Fruit fly (Drosophila melanogaster) whole organism, embryonic: ENCODE data around the gene CG10470.

ENCODE experiments used
- Abd-B ChIP-seq: fragments of 200-800 bp; sonication (Bioruptor generic); optimal IDR thresholded peaks from 2 replicates; lab custom pipeline; 2018; ENCODE audit warnings: missing biosample characterization, mild to moderate bottlenecking, missing genetic modification characterization, moderate library complexity
- CG10979 ChIP-seq: fragments of 200-800 bp; sonication (Bioruptor generic); optimal IDR thresholded peaks from 2 replicates; lab custom pipeline; 2018; ENCODE audit warnings: missing biosample characterization, mild to moderate bottlenecking, missing genetic modification characterization, moderate library complexity
- CG11695 ChIP-seq: fragments of 200-800 bp; sonication (Bioruptor generic); IDR thresholded peaks from 3 replicates; pipeline ENCODE4 v1.3.6; 2022; ENCODE audit warnings: missing biosample characterization, missing genetic modification characterization
- CG11723 ChIP-seq: fragments of 200-800 bp; sonication (Bioruptor generic); optimal IDR thresholded peaks from 2 replicates; lab custom pipeline; 2017; ENCODE audit warnings: missing biosample characterization, mild to moderate bottlenecking, missing genetic modification characterization
- CG12391 ChIP-seq: fragments of 200-800 bp; sonication (Bioruptor generic); optimal IDR thresholded peaks from 3 replicates; lab custom pipeline; 2018; ENCODE audit warnings: missing biosample characterization, mild to moderate bottlenecking, missing genetic modification characterization, moderate library complexity
- CG12744 ChIP-seq: fragments of 200-800 bp; sonication (Bioruptor generic); optimal IDR thresholded peaks from 2 replicates; lab custom pipeline; 2016; ENCODE audit warnings: missing biosample characterization, missing genetic modification characterization
- CG13424 ChIP-seq: fragments of 200-800 bp; sonication (Bioruptor generic); optimal IDR thresholded peaks from 2 replicates; lab custom pipeline; 2019; ENCODE audit warnings: missing biosample characterization, mild to moderate bottlenecking, missing genetic modification characterization, moderate library complexity
- CG14860 ChIP-seq: fragments of 200-800 bp; sonication (Bioruptor generic); IDR thresholded peaks from 3 replicates; pipeline ENCODE4 v1.3.6; 2022; ENCODE audit warnings: missing biosample characterization, missing genetic modification characterization; ENCODE audit not compliant: partially characterized antibody
- CG15514 ChIP-seq: fragments of 200-800 bp; sonication (Bioruptor generic); optimal IDR thresholded peaks from 3 replicates; lab custom pipeline; 2017; ENCODE audit warnings: missing biosample characterization, missing genetic modification characterization, mild to moderate bottlenecking, moderate library complexity, missing genetic modification reagents
- CG17359 ChIP-seq: fragments of 200-800 bp; sonication (Bioruptor generic); optimal IDR thresholded peaks from 3 replicates; lab custom pipeline; 2018; ENCODE audit warnings: missing biosample characterization, mild to moderate bottlenecking, missing genetic modification characterization, moderate library complexity
- CG3281 ChIP-seq: fragments of 200-800 bp; sonication (Bioruptor generic); optimal IDR thresholded peaks from 3 replicates; lab custom pipeline; 2017; ENCODE audit warnings: missing biosample characterization, mild to moderate bottlenecking, missing genetic modification characterization
- CG34422 ChIP-seq: fragments of 200-800 bp; sonication (Bioruptor generic); IDR thresholded peaks from 3 replicates; pipeline ENCODE4 v1.3.6; 2022; ENCODE audit warnings: missing biosample characterization, missing genetic modification characterization
- CG3847 ChIP-seq: fragments of 200-800 bp; sonication (Bioruptor generic); IDR thresholded peaks from 2 replicates; pipeline ENCODE4 v1.3.6; 2022; ENCODE audit warnings: missing biosample characterization, missing genetic modification characterization
- CG6813 ChIP-seq: fragments of 200-800 bp; sonication (Bioruptor generic); optimal IDR thresholded peaks from 2 replicates; lab custom pipeline; 2017; ENCODE audit warnings: missing biosample characterization, missing genetic modification characterization, mild to moderate bottlenecking, moderate library complexity, missing genetic modification reagents
- CG7839 ChIP-seq: fragments of 200-800 bp; sonication (Bioruptor generic); optimal IDR thresholded peaks from 3 replicates; lab custom pipeline; 2018; ENCODE audit warnings: missing biosample characterization, mild to moderate bottlenecking, missing genetic modification characterization, moderate library complexity
- CG8281 ChIP-seq: fragments of 200-800 bp; sonication (Bioruptor generic); optimal IDR thresholded peaks from 2 replicates; lab custom pipeline; 2018; ENCODE audit warnings: missing biosample characterization, mild to moderate bottlenecking, missing genetic modification characterization, moderate library complexity
- CG8388 ChIP-seq: fragments of 200-800 bp; sonication (Bioruptor generic); optimal IDR thresholded peaks from 2 replicates; lab custom pipeline; 2019; ENCODE audit warnings: missing biosample characterization, mild to moderate bottlenecking, missing genetic modification characterization, moderate library complexity
- CG9609 ChIP-seq: fragments of 200-800 bp; sonication (Bioruptor generic); optimal IDR thresholded peaks from 3 replicates; lab custom pipeline; 2016; ENCODE audit warnings: missing biosample characterization, missing genetic modification characterization
- Camta ChIP-seq: fragments of 200-800 bp; sonication (Bioruptor generic); optimal IDR thresholded peaks from 2 replicates; lab custom pipeline; 2016; ENCODE audit warnings: missing biosample characterization, missing genetic modification characterization
- E2f1 ChIP-seq: fragments of 200-800 bp; sonication (Bioruptor generic); IDR thresholded peaks from 2 replicates; pipeline ENCODE4 v1.3.6; 2022; ENCODE audit warnings: missing biosample characterization, missing genetic modification characterization
- E2f2 ChIP-seq: fragments of 200-800 bp; sonication (Bioruptor generic); IDR thresholded peaks from 2 replicates; pipeline ENCODE4 v1.3.6; 2022; ENCODE audit warnings: missing biosample characterization, missing genetic modification characterization
- Ets65A ChIP-seq: fragments of 200-800 bp; sonication (Bioruptor generic); peaks from one replicate; lab custom pipeline; 2016; ENCODE audit warnings: missing biosample characterization, missing genetic modification characterization
- HLHmδ ChIP-seq: fragments of 200-800 bp; sonication (Bioruptor generic); optimal IDR thresholded peaks from 2 replicates; lab custom pipeline; 2018; ENCODE audit warnings: missing biosample characterization, mild to moderate bottlenecking, missing genetic modification characterization, moderate library complexity
- Hsf ChIP-seq: fragments of 200-800 bp; sonication (Bioruptor generic); optimal IDR thresholded peaks from 3 replicates; lab custom pipeline; 2016; ENCODE audit warnings: missing biosample characterization, missing genetic modification characterization
- NC2α ChIP-seq: fragments of 200-800 bp; sonication (Bioruptor generic); optimal IDR thresholded peaks from 2 replicates; lab custom pipeline; 2016; ENCODE audit warnings: missing biosample characterization, missing genetic modification characterization
- NC2β ChIP-seq: fragments of 200-800 bp; sonication (Bioruptor generic); optimal IDR thresholded peaks from 2 replicates; lab custom pipeline; 2016; ENCODE audit warnings: missing biosample characterization, missing genetic modification characterization
- Nf-YA ChIP-seq: fragments of 200-800 bp; sonication (Bioruptor generic); IDR thresholded peaks from 2 replicates; pipeline ENCODE4 v1.3.6; 2022; ENCODE audit warnings: missing biosample characterization, missing genetic modification characterization
- Oaz ChIP-seq: fragments of 200-800 bp; sonication (Bioruptor generic); IDR thresholded peaks from 2 replicates; pipeline ENCODE4 v1.3.6; 2022; ENCODE audit warnings: missing biosample characterization, missing genetic modification characterization
- Optix ChIP-seq: fragments of 200-800 bp; sonication (Bioruptor generic); IDR thresholded peaks from 3 replicates; pipeline ENCODE4 v1.3.6; 2022; ENCODE audit warnings: missing biosample characterization, missing genetic modification characterization
- PHDP ChIP-seq: fragments of 200-800 bp; sonication (Bioruptor generic); optimal IDR thresholded peaks from 3 replicates; lab custom pipeline; 2018; ENCODE audit warnings: missing biosample characterization, mild to moderate bottlenecking, missing genetic modification characterization, moderate library complexity
- Scr ChIP-seq: fragments of 200-800 bp; sonication (Bioruptor generic); IDR thresholded peaks from 2 replicates; pipeline ENCODE4 v1.3.6; 2022; ENCODE audit warnings: missing biosample characterization, missing genetic modification characterization; ENCODE audit not compliant: partially characterized antibody
- Sry-β ChIP-seq: fragments of 200-800 bp; sonication (Bioruptor generic); optimal IDR thresholded peaks from 2 replicates; lab custom pipeline; 2018; ENCODE audit warnings: missing biosample characterization, mild to moderate bottlenecking, missing genetic modification characterization, moderate library complexity
- Vsx1 ChIP-seq: fragments of 200-800 bp; sonication (Bioruptor generic); optimal IDR thresholded peaks from 2 replicates; lab custom pipeline; 2017; ENCODE audit warnings: missing biosample characterization, mild to moderate bottlenecking, missing genetic modification characterization, missing genetic modification reagents
- cg ChIP-seq: fragments of 200-800 bp; sonication (Bioruptor generic); optimal IDR thresholded peaks from 3 replicates; lab custom pipeline; 2019; ENCODE audit warnings: missing biosample characterization, mild to moderate bottlenecking, missing genetic modification characterization, moderate library complexity
- eyg ChIP-seq: fragments of 200-800 bp; sonication (Bioruptor generic); optimal IDR thresholded peaks from 3 replicates; lab custom pipeline; 2016; ENCODE audit warnings: missing biosample characterization, missing genetic modification characterization
- fd96Cb ChIP-seq: fragments of 200-800 bp; sonication (Bioruptor generic); optimal IDR thresholded peaks from 2 replicates; lab custom pipeline; 2018; ENCODE audit warnings: missing biosample characterization, mild to moderate bottlenecking, missing genetic modification characterization, moderate library complexity
- grau ChIP-seq: fragments of 200-800 bp; optimal IDR thresholded peaks from 3 replicates; lab custom pipeline; 2019; ENCODE audit warnings: missing biosample characterization, mild to moderate bottlenecking, missing genetic modification characterization, moderate library complexity
- hth ChIP-seq: fragments of >200 bp; optimal IDR thresholded peaks from 2 replicates; lab custom pipeline; 2017; ENCODE audit warnings: inconsistent platforms
- mirr ChIP-seq: fragments of 200-800 bp; sonication (Bioruptor generic); optimal IDR thresholded peaks from 3 replicates; lab custom pipeline; 2018; ENCODE audit warnings: missing biosample characterization, mild to moderate bottlenecking, missing genetic modification characterization
- pita ChIP-seq: fragments of 200-800 bp; sonication (Bioruptor generic); optimal IDR thresholded peaks from 2 replicates; lab custom pipeline; 2017; ENCODE audit warnings: missing biosample characterization, mild to moderate bottlenecking, missing genetic modification characterization
- slp2 ChIP-seq: fragments of 200-800 bp; sonication (Bioruptor generic); optimal IDR thresholded peaks from 2 replicates; lab custom pipeline; 2016; ENCODE audit warnings: missing biosample characterization, missing genetic modification characterization
- stc ChIP-seq: fragments of 200-800 bp; sonication (Bioruptor generic); IDR thresholded peaks from 2 replicates; pipeline ENCODE4 v1.3.6; 2022; ENCODE audit warnings: missing biosample characterization, missing genetic modification characterization
- stwl ChIP-seq: fragments of 200-800 bp; sonication (Bioruptor generic); optimal IDR thresholded peaks from 3 replicates; lab custom pipeline; 2018; ENCODE audit warnings: missing biosample characterization, mild to moderate bottlenecking, missing genetic modification characterization, moderate library complexity
- sug ChIP-seq: fragments of 200-800 bp; optimal IDR thresholded peaks from 2 replicates; lab custom pipeline; 2019; ENCODE audit warnings: missing biosample characterization, mild to moderate bottlenecking, missing genetic modification characterization, moderate library complexity
- trh ChIP-seq: fragments of 200-800 bp; sonication (Bioruptor generic); optimal IDR thresholded peaks from 2 replicates; lab custom pipeline; 2016; ENCODE audit warnings: missing biosample characterization, missing genetic modification characterization
- tx ChIP-seq: fragments of 200-800 bp; sonication (Bioruptor generic); optimal IDR thresholded peaks from 2 replicates; lab custom pipeline; 2016; ENCODE audit warnings: missing biosample characterization, missing genetic modification characterization
- unc-4 ChIP-seq: fragments of 200-800 bp; sonication (Bioruptor generic); IDR thresholded peaks from 2 replicates; pipeline ENCODE4 v1.3.6; 2022; ENCODE audit warnings: missing biosample characterization, missing genetic modification characterization; ENCODE audit not compliant: partially characterized antibody
- unpg ChIP-seq: fragments of 200-800 bp; sonication (Bioruptor generic); optimal IDR thresholded peaks from 3 replicates; lab custom pipeline; 2018; ENCODE audit warnings: missing biosample characterization, mild to moderate bottlenecking, missing genetic modification characterization, moderate library complexity
- vfl ChIP-seq: fragments of 200-800 bp; sonication (Bioruptor generic); optimal IDR thresholded peaks from 2 replicates; lab custom pipeline; 2016; ENCODE audit warnings: missing biosample characterization, missing genetic modification characterization
- zfh2 ChIP-seq: fragments of 200-800 bp; sonication (Bioruptor generic); optimal IDR thresholded peaks from 2 replicates; lab custom pipeline; 2016; ENCODE audit warnings: missing biosample characterization, missing genetic modification characterization

CG10470 gene

DNA sequence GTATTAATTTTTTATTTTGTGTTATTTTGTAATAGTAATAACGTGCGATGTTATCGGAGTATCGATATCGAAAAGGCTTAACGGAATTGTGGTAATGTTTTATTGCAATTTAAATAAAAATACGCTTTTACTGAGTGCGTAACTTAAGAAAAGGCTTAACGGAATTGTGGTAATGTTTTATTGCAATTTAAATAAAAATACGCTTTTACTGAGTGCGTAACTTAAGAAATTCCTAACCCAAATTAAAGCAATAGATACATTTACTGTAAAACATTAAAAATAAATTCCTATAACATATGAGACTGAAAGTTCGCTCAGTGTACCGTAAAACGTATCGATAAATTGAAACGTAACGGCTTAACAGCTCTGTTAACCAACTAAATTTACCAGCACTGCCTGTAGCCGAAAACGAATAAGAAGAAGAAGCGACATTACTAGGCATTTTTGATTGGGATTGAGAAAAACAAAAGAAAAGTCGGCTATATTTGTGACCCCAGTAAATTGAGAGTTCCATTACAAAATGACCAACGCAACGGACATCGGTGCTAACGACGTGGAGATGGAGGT lies 2.7 kb downstream of the CG10470 start, which contains the start of gene Rpn3 (continued):
- TF ChIP-seq CG11723 (GFP tag; lab: Kevin White, UChicago), result peak; percentile 48
- peak; percentile 84 for TF ChIP-seq grau (tag; lab: Kevin White, UChicago)
- peak; percentile 71 for TF ChIP-seq trh (GFP tag; lab: Kevin White, UChicago)
- peak; percentile 92 for TF ChIP-seq Hsf (GFP tag; lab: Kevin White, UChicago)
- peak; percentile 84 for TF ChIP-seq vfl (GFP tag; lab: Kevin White, UChicago)
- TF ChIP-seq Sry-β (GFP tag; lab: Kevin White, UChicago), result peak; percentile 29
- peak; percentile 86 for TF ChIP-seq CG11695 (GFP tag; lab: Robert Waterston, UW)
- TF ChIP-seq Vsx1, result no peak
- peak; percentile 70 for TF ChIP-seq CG12744 (GFP tag; lab: Kevin White, UChicago)
- peak; percentile 71 for TF ChIP-seq Oaz (GFP tag; lab: Robert Waterston, UW)
- TF ChIP-seq CG12391, result peak; percentile 93
- TF ChIP-seq zfh2, result peak; percentile 77
- peak; percentile 75 for TF ChIP-seq tx
- peak; percentile 86 for TF ChIP-seq CG17359
- peak; percentile 77 for TF ChIP-seq Abd-B (GFP tag; lab: Kevin White, UChicago)
- TF ChIP-seq stwl (tag; lab: Kevin White, UChicago), result peak; percentile 73
- TF ChIP-seq pita (GFP tag; lab: Kevin White, UChicago), result no peak
- peak; percentile 85 for TF ChIP-seq E2f1
- peak; percentile 66 for TF ChIP-seq E2f2 (GFP tag; lab: Robert Waterston, UW)
- TF ChIP-seq unc-4, result peak; percentile 66
- peak; percentile 83 for TF ChIP-seq PHDP (tag; lab: Kevin White, UChicago)
- TF ChIP-seq Camta (GFP tag; lab: Kevin White, UChicago), result peak; percentile 74
- TF ChIP-seq mirr (GFP tag; lab: Kevin White, UChicago), result no peak
- TF ChIP-seq CG3281 (GFP tag; lab: Kevin White, UChicago), result peak; percentile 80
- no peak for TF ChIP-seq cg (GFP tag; lab: Kevin White, UChicago)
- TF ChIP-seq CG3847 (GFP tag; lab: Robert Waterston, UW), result peak; percentile 67
- TF ChIP-seq CG14860, result peak; percentile 66; the same call in 2 of the 3 replicates
- TF ChIP-seq unpg (GFP tag; lab: Kevin White, UChicago), result peak; percentile 84
- peak; percentile 78 for TF ChIP-seq Nf-YA (GFP tag; lab: Robert Waterston, UW)
- peak; percentile 75 for TF ChIP-seq Scr (GFP tag; lab: Robert Waterston, UW)
- no peak for TF ChIP-seq Optix (GFP tag; lab: Robert Waterston, UW)
- TF ChIP-seq CG7839, result peak; percentile 82
- peak; percentile 66 for TF ChIP-seq sug (tag; lab: Kevin White, UChicago)
- no peak for TF ChIP-seq HLHmδ
- peak; percentile 78 for TF ChIP-seq CG8388 (GFP tag; lab: Kevin White, UChicago)
- peak; percentile 79 for TF ChIP-seq fd96Cb (tag; lab: Kevin White, UChicago)
- peak; percentile 55 for TF ChIP-seq eyg (GFP tag; lab: Kevin White, UChicago)
- TF ChIP-seq hth (lab: Kevin White, UChicago), result no peak
- peak; percentile 93 for TF ChIP-seq Ets65A (GFP tag; lab: Kevin White, UChicago)
- TF ChIP-seq CG10979 (tag; lab: Kevin White, UChicago), result peak; percentile 84
- TF ChIP-seq CG13424, result peak; percentile 82
- peak; percentile 51 for TF ChIP-seq NC2α (GFP tag; lab: Kevin White, UChicago)
- TF ChIP-seq CG8281 (tag; lab: Kevin White, UChicago), result no peak
- no peak for TF ChIP-seq CG6813
- peak; percentile 67 for TF ChIP-seq CG15514 (GFP tag; lab: Kevin White, UChicago)
- peak; percentile 73 for TF ChIP-seq slp2 (GFP tag; lab: Kevin White, UChicago)
- TF ChIP-seq CG34422 (GFP tag; lab: Robert Waterston, UW), result peak; percentile 83
- peak; percentile 73 for TF ChIP-seq stc (GFP tag; lab: Robert Waterston, UW)
- TF ChIP-seq NC2β (GFP tag; lab: Kevin White, UChicago), result peak; percentile 88
- TF ChIP-seq CG9609, result peak; percentile 83
